Fruit fly (Drosophila melanogaster): ENCODE measurements around the gene CG14377.

DNA sequence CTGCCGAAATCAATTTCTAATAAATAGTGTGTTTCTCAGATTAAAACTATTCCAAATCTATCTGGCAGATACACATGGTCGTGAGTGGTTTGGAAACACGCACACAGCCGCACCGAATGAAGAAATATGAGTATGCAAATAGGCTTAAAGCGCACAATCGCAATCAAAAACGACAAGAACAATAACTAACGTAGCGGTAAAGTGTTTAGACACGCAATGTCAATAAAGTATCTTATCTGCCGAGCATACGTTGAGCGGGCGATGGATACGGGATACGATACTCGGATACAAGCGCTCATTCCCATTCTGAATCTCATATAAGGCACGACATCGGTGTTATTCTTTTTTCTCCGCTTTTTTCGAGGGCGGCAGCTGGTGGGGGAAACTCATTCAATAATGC lies 48.4 kb downstream of the CG14377 start:
- no peak for TF ChIP-seq CG8478 (optimal IDR thresholded peaks at IDR 0.05)
- no peak for TF ChIP-seq CTCF (optimal IDR thresholded peaks at IDR 0.05)

All from S2 (cell line).